Worm (Caenorhabditis elegans) whole organism, L1 larva: Measurements from ENCODE around the gene C27D9.2.

Experiments
- C04F5.9 ChIP-seq: sonication (generic microtip); optimal IDR thresholded peaks from 2 replicates; lab custom pipeline; 2016; ENCODE audit warnings: missing genetic modification characterization, missing compliant biosample characterization
- F16B12.6 ChIP-seq: fragments of 150-350 bp; optimal IDR thresholded peaks from 2 replicates; lab custom pipeline; 2014; ENCODE audit warnings: missing biosample characterization, missing genetic modification characterization
- aha-1 ChIP-seq: fragments of 150-350 bp; optimal IDR thresholded peaks from 2 replicates; lab custom pipeline; 2014; ENCODE audit warnings: missing biosample characterization, missing genetic modification characterization
- ama-1 ChIP-seq: fragments of 150-350 bp; optimal IDR thresholded peaks from 2 replicates; lab custom pipeline; 2014
- ceh-8 ChIP-seq: fragments of 200-800 bp; sonication (Bioruptor generic); optimal IDR thresholded peaks from 2 replicates; lab custom pipeline; 2018; ENCODE audit warnings: mild to moderate bottlenecking, missing genetic modification characterization, moderate library complexity, missing compliant biosample characterization
- ceh-88 ChIP-seq: fragments of 200-800 bp; sonication (Bioruptor generic); IDR thresholded peaks from 2 replicates; pipeline ENCODE4 v1.3.6; 2022; ENCODE audit warnings: missing genetic modification characterization, missing compliant biosample characterization
- ceh-90 ChIP-seq: sonication (generic microtip); optimal IDR thresholded peaks from 2 replicates; lab custom pipeline; 2016; ENCODE audit warnings: missing genetic modification characterization, missing compliant biosample characterization
- ces-1 ChIP-seq: fragments of 150-350 bp; optimal IDR thresholded peaks from 2 replicates; lab custom pipeline; 2014; ENCODE audit warnings: missing biosample characterization, missing genetic modification reagents, missing genetic modification characterization
- dpl-1 ChIP-seq, 3 experiments: fragments of 150-350 bp in 2 of 3; sonication (generic microtip) in 1 of 3; optimal IDR thresholded peaks; 2 replicates each; lab custom pipeline; 2014 to 2017; ENCODE audit warnings: missing biosample characterization in 3 of 3, missing genetic modification characterization in 3 of 3, missing genetic modification reagents in 3 of 3
- dsc-1 ChIP-seq: sonication (generic microtip); optimal IDR thresholded peaks from 2 replicates; lab custom pipeline; 2016; ENCODE audit warnings: mild to moderate bottlenecking, missing genetic modification characterization, missing compliant biosample characterization
- efl-1 ChIP-seq, 4 experiments: fragments of 150-350 bp; optimal IDR thresholded peaks in 3 of 4; peaks in 1 of 4; 1 replicate in 1 of 4; 2 replicates in 3 of 4; lab custom pipeline; 2014; ENCODE audit warnings: missing biosample characterization in 2 of 4, missing genetic modification characterization in 2 of 4, missing genetic modification reagents in 2 of 4
- egl-27 ChIP-seq, 2 experiments: fragments of 150-350 bp in 1 of 2; sonication (generic microtip); optimal IDR thresholded peaks; 3 replicates each; lab custom pipeline; 2017 to 2018; ENCODE audit warnings: missing biosample characterization in 2 of 2, missing genetic modification characterization in 2 of 2, missing genetic modification reagents in 2 of 2
- elt-2 ChIP-seq: sonication (generic microtip); optimal IDR thresholded peaks from 2 replicates; lab custom pipeline; 2016; ENCODE audit warnings: missing genetic modification characterization, mild to moderate bottlenecking, inconsistent platforms, missing compliant biosample characterization, missing genetic modification reagents
- fkh-10 ChIP-seq: sonication (generic microtip); optimal IDR thresholded peaks from 2 replicates; lab custom pipeline; 2017; ENCODE audit warnings: missing biosample characterization, missing genetic modification reagents, missing genetic modification characterization
- fkh-4 ChIP-seq: sonication (generic microtip); optimal IDR thresholded peaks from 2 replicates; lab custom pipeline; 2016; ENCODE audit warnings: missing compliant biosample characterization, missing genetic modification characterization, borderline replicate concordance
- fkh-8 ChIP-seq: sonication (generic microtip); optimal IDR thresholded peaks from 2 replicates; lab custom pipeline; 2016; ENCODE audit warnings: mild to moderate bottlenecking, missing genetic modification characterization, missing compliant biosample characterization
- hlh-17 ChIP-seq: fragments of 200-800 bp; sonication (Bioruptor generic); optimal IDR thresholded peaks from 2 replicates; lab custom pipeline; 2018; ENCODE audit warnings: missing genetic modification characterization, mild to moderate bottlenecking, missing compliant biosample characterization, moderate library complexity, borderline replicate concordance
- hlh-4 ChIP-seq: sonication (generic microtip); optimal IDR thresholded peaks from 2 replicates; lab custom pipeline; 2016; ENCODE audit warnings: mild to moderate bottlenecking, missing genetic modification characterization, missing compliant biosample characterization
- hpl-2 ChIP-seq: fragments of 150-350 bp; optimal IDR thresholded peaks from 2 replicates; lab custom pipeline; 2014; ENCODE audit warnings: missing biosample characterization, missing genetic modification reagents, missing genetic modification characterization
- lin-13 ChIP-seq: fragments of 150-350 bp; optimal IDR thresholded peaks from 2 replicates; lab custom pipeline; 2014; ENCODE audit warnings: missing biosample characterization, missing genetic modification reagents, missing genetic modification characterization
- lin-14 ChIP-seq: fragments of 200-800 bp; sonication (Bioruptor generic); optimal IDR thresholded peaks from 2 replicates; lab custom pipeline; 2018; ENCODE audit warnings: mild to moderate bottlenecking, missing genetic modification characterization, moderate library complexity, missing compliant biosample characterization
- lin-35 ChIP-seq, 2 experiments: fragments of 150-350 bp; optimal IDR thresholded peaks; 2 replicates each; lab custom pipeline; 2014; ENCODE audit warnings: missing biosample characterization in 2 of 2, missing genetic modification characterization in 2 of 2, missing genetic modification reagents in 2 of 2
- lin-39 ChIP-seq: fragments of 150-350 bp; optimal IDR thresholded peaks from 2 replicates; lab custom pipeline; 2014; ENCODE audit warnings: missing biosample characterization, missing genetic modification reagents, missing genetic modification characterization
- lir-3 ChIP-seq: sonication (generic microtip); optimal IDR thresholded peaks from 2 replicates; lab custom pipeline; 2016; ENCODE audit warnings: mild to moderate bottlenecking, missing genetic modification characterization, moderate library complexity, missing compliant biosample characterization; ENCODE audit not compliant: poor library complexity
- lsy-2 ChIP-seq, 2 experiments: fragments of 150-350 bp; optimal IDR thresholded peaks; 2 replicates each; lab custom pipeline; 2014; ENCODE audit warnings: missing biosample characterization in 2 of 2, missing genetic modification characterization in 2 of 2
- mdl-1 ChIP-seq, 2 experiments: fragments of 150-350 bp; optimal IDR thresholded peaks; 2 replicates each; lab custom pipeline; 2014 to 2017; ENCODE audit warnings: missing biosample characterization in 2 of 2, missing genetic modification characterization in 2 of 2, inconsistent platforms in 1 of 2
- mep-1 ChIP-seq: fragments of 150-350 bp; optimal IDR thresholded peaks from 2 replicates; lab custom pipeline; 2014; ENCODE audit warnings: missing biosample characterization, missing genetic modification characterization
- nhr-11 ChIP-seq: fragments of 150-350 bp; optimal IDR thresholded peaks from 2 replicates; lab custom pipeline; 2014; ENCODE audit warnings: missing biosample characterization, missing genetic modification characterization
- nhr-237 ChIP-seq: fragments of 150-350 bp; optimal IDR thresholded peaks from 2 replicates; lab custom pipeline; 2014; ENCODE audit warnings: missing biosample characterization, missing genetic modification characterization
- nhr-28 ChIP-seq: fragments of 150-350 bp; optimal IDR thresholded peaks from 2 replicates; lab custom pipeline; 2014; ENCODE audit warnings: missing biosample characterization, missing genetic modification characterization
- nhr-90 ChIP-seq: sonication (generic microtip); optimal IDR thresholded peaks from 2 replicates; lab custom pipeline; 2016; ENCODE audit warnings: mild to moderate bottlenecking, missing genetic modification characterization, missing compliant biosample characterization; ENCODE audit not compliant: poor library complexity
- rnt-1 ChIP-seq: sonication (generic microtip); optimal IDR thresholded peaks from 2 replicates; lab custom pipeline; 2016; ENCODE audit warnings: mild to moderate bottlenecking, missing genetic modification characterization, moderate library complexity, missing compliant biosample characterization
- skn-1 ChIP-seq: fragments of 150-350 bp; optimal IDR thresholded peaks from 2 replicates; lab custom pipeline; 2014; ENCODE audit warnings: missing biosample characterization, missing genetic modification characterization
- sup-37 ChIP-seq: fragments of 200-800 bp; sonication (Bioruptor generic); optimal IDR thresholded peaks from 2 replicates; lab custom pipeline; 2018; ENCODE audit warnings: mild to moderate bottlenecking, missing genetic modification characterization, missing compliant biosample characterization
- unc-62 ChIP-seq: fragments of 150-350 bp; optimal IDR thresholded peaks from 2 replicates; lab custom pipeline; 2014; ENCODE audit warnings: missing biosample characterization, missing genetic modification reagents, missing genetic modification characterization
- unc-86 ChIP-seq: sonication (generic microtip); optimal IDR thresholded peaks from 2 replicates; lab custom pipeline; 2016; ENCODE audit warnings: missing genetic modification characterization, missing compliant biosample characterization
- unc-98 ChIP-seq: fragments of 200-800 bp; sonication (Bioruptor generic); IDR thresholded peaks from 2 replicates; pipeline ENCODE4 v1.3.6; 2022; ENCODE audit warnings: missing genetic modification characterization, missing compliant biosample characterization
- vab-15 ChIP-seq: sonication (generic microtip); optimal IDR thresholded peaks from 2 replicates; lab custom pipeline; 2017; ENCODE audit warnings: missing genotype, mild to moderate bottlenecking, missing genetic modification characterization, missing compliant biosample characterization
- xbp-1 ChIP-seq: sonication (generic microtip); optimal IDR thresholded peaks from 2 replicates; lab custom pipeline; 2016; ENCODE audit warnings: missing genetic modification characterization, missing compliant biosample characterization

C27D9.2 gene

DNA sequence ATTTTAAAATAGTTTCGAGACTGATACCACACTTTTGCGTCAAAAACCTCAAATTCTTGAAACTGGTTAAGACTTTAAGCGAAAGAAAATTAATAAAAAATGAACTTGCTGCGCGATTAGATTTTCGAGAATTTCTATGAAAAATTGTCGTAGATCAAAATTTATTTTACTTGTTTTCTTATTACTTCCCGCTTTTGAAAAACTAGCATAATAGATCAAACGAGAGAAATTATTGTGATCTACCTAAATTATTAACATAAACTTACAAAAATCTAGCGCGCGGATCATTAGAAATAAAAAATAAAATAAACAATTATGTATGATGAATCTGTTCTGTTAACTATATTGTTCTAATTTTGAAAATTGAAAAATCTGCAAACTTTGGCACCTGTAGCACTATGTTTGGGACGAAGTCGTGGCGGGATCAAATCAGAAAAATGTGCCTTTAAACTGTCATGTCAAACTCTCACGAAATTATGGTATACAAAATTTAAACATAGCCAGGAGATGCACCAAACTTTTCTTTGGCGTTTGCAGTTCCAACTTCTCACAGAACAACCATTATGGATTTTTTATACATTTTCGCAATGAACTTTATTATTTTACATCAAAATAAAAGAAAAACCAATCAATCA, 29.8 kb downstream of the C27D9.2 start:
- TF ChIP-seq elt-2 (tag; lab: Kevin White, UChicago) = peak; percentile 35
- no peak for TF ChIP-seq ceh-90 (tag; lab: Kevin White, UChicago)
- peak; percentile 10 for TF ChIP-seq ama-1

DNA sequence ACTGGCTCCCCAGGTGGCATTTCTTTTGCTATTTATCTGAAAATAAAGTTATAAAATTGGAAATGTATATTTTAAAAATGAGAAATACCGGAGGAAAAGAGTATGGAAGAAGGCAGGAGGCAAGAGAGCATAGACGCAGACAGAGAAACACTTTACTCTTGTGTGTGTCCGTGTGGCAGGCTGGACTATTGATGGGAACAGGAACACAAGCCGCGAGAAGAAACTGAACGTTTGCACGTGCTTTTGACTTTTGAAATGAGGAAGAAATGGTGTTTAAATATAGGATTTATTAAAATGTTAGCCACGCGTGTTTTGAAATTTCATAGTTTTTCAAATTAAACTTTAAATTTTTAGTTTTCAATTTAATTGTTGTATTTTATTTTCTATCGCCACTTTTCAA, 30.5 kb downstream of the C27D9.2 start, which contains the start of gene F10G7.10:
F10G7.10 (minus strand) TSS at position 145 of the 400 bp plus-strand sequence.
- TF ChIP-seq mdl-1 (tag; optimal IDR thresholded peaks at IDR 0.05; lab: Kevin White, UChicago) (peak in 1 of 2 experiments; percentile 19), sup-37 (GFP tag; lab: Kevin White, UChicago) (no peak), mep-1 (tag; lab: Kevin White, UChicago) (peak; percentile 15), dpl-1 (GFP tag; optimal IDR thresholded peaks at IDR 0.05; lab: Kevin White, UChicago) (peak in 1 of 3 experiments; percentile 4), fkh-8 (tag; lab: Kevin White, UChicago) (no peak), lin-14 (peak; percentile 56), hlh-4 (tag; lab: Kevin White, UChicago) (no peak)

DNA sequence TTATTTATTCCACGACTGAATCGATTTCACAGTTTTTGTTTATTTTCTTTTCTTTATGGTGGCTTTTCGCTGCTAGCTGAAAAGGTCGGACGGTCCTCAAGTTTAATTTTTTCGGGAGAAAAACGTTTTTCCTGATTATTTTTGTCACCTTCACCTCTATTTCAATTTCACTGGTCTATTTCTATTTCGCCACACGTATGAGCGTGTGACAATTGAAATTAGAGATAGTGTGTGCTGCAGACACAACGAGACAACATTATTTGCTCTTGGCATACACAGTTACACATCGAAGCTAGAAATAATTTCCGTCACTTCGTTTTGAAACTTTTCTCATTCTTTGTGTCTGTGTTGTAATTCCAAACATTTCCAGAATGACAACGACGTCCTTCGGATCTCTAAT, 41.0 kb downstream of the C27D9.2 start, which contains the start of gene F41C3.8:
F41C3.8 (plus strand) TSS at position 371 of the 400 bp plus-strand sequence.
- peak in 1 of 2 experiments; percentile 21 for TF ChIP-seq lin-35 (GFP tag; optimal IDR thresholded peaks at IDR 0.05; lab: Kevin White, UChicago)
- TF ChIP-seq rnt-1 (tag; lab: Kevin White, UChicago) = no peak
- no peak for TF ChIP-seq C04F5.9 (tag; lab: Kevin White, UChicago)
- TF ChIP-seq ceh-8 (GFP tag; lab: Kevin White, UChicago) = no peak
- no peak for TF ChIP-seq ceh-88
- peak; percentile 33 for TF ChIP-seq elt-2 (tag; lab: Kevin White, UChicago)
- TF ChIP-seq, all 84 proteins: peak for 2

DNA sequence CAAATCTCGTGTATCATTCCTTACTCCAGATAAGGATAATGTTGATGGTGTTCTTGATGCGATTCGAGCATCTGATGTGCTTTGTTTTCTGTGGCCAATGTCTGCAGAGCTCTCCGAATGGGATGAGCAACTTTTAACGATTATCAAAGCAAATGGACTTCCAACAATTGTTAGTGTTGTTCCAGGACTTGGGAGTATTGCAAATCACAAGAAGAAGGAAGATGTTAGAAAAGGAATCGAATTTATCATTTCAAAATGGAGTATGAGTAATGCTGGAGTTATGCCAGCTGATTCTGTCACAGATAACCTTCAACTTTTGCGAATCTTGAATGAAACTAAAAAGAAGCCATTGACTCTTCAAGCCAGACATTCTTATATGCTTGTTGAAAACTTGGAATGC, 45.8 kb downstream of the C27D9.2 start:
- TF ChIP-seq C04F5.9 (tag; lab: Kevin White, UChicago) (no peak), nhr-237 (tag; lab: Kevin White, UChicago) (no peak), fkh-10 (GFP tag; lab: Kevin White, UChicago) (no peak), lir-3 (tag; lab: Kevin White, UChicago) (no peak), xbp-1 (tag; lab: Kevin White, UChicago) (no peak)
- TF ChIP-seq, all 84 proteins: peak for 0

DNA sequence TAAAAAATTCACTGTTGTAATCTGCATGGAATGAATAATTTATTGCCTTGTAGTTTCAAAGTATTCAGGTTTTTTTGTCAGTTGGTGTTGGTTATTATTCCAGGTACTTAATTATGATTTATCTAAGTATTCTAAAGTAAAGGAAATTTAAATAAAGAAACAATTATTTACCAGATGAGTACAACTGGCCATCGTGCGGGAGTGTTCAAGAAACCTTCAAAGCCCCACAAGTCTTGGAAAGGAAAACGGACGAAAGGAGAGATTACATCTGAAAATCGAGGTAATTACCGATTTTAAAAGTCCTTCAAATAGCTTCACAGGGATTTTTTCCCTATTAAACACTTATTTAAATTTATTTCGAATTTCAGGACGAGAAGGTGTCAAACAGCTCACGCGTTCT, 46.5 kb downstream of the C27D9.2 start, which contains the start of gene tag-151:
tag-151 (plus strand) TSS at position 158 of the 400 bp plus-strand sequence.
- TF ChIP-seq nhr-90 (tag; lab: Kevin White, UChicago) (peak; percentile 11), efl-1 (optimal IDR thresholded peaks at IDR 0.05; lab: Kevin White, UChicago) (no peak), efl-1 (GFP tag; optimal IDR thresholded peaks at IDR 0.05 in 1 of 2; lab: Kevin White, UChicago) (peak in 1 of 2 experiments; percentile 52), lsy-2 (tag; optimal IDR thresholded peaks at IDR 0.05; lab: Kevin White, UChicago) (peak in 1 of 2 experiments; percentile 1), ces-1 (GFP tag; lab: Kevin White, UChicago) (no peak)

- TF ChIP-seq aha-1 (tag; lab: Kevin White, UChicago) = no peak
- TF ChIP-seq vab-15 = no peak
- no peak for TF ChIP-seq lin-39 (tag; lab: Kevin White, UChicago)
- TF ChIP-seq nhr-237 (tag; lab: Kevin White, UChicago) = no peak
- TF ChIP-seq fkh-4 (tag; lab: Kevin White, UChicago) = no peak
- no peak for TF ChIP-seq unc-62 (GFP tag; lab: Kevin White, UChicago)
- TF ChIP-seq unc-98 (GFP tag; lab: Robert Waterston, UW) = no peak
- TF ChIP-seq F16B12.6 (tag; lab: Kevin White, UChicago) = peak; percentile 41
- TF ChIP-seq nhr-90 (tag; lab: Kevin White, UChicago) = peak; percentile 2
- no peak for TF ChIP-seq sup-37 (GFP tag; lab: Kevin White, UChicago)
- no peak for TF ChIP-seq mep-1 (tag; lab: Kevin White, UChicago)
- TF ChIP-seq skn-1 = peak; percentile 59
- no peak for TF ChIP-seq dsc-1 (tag; lab: Kevin White, UChicago)
- TF ChIP-seq nhr-11 (tag; lab: Kevin White, UChicago) = no peak
- TF ChIP-seq lin-13 = peak; percentile 50
- TF ChIP-seq egl-27 (tag; optimal IDR thresholded peaks at IDR 0.05; lab: Kevin White, UChicago) = no peak
- peak; percentile 37 for TF ChIP-seq elt-2 (tag; lab: Kevin White, UChicago)
- peak; percentile 33 for TF ChIP-seq unc-86 (tag; lab: Kevin White, UChicago)
- no peak for TF ChIP-seq nhr-28 (tag; lab: Kevin White, UChicago)
- no peak for TF ChIP-seq hlh-17 (GFP tag; lab: Kevin White, UChicago)
- TF ChIP-seq hpl-2 (GFP tag; lab: Kevin White, UChicago) = no peak
Observed at ce11 chrII:4706359-4706871, 50.2 kb downstream of the C27D9.2 start, which contains the start of the genes F10G7.9 and tsn-1. Gene F10G7.9, minus strand, starts transcription at chrII:4706485. Gene tsn-1, plus strand, starts transcription at chrII:4706821.
